Worm (Caenorhabditis elegans): ENCODE data around the gene Y53C12A.11.
A peak's percentile ranks its signal among the peaks of the same experiment; 100 is the strongest.

Y53C12A.11 gene

DNA sequence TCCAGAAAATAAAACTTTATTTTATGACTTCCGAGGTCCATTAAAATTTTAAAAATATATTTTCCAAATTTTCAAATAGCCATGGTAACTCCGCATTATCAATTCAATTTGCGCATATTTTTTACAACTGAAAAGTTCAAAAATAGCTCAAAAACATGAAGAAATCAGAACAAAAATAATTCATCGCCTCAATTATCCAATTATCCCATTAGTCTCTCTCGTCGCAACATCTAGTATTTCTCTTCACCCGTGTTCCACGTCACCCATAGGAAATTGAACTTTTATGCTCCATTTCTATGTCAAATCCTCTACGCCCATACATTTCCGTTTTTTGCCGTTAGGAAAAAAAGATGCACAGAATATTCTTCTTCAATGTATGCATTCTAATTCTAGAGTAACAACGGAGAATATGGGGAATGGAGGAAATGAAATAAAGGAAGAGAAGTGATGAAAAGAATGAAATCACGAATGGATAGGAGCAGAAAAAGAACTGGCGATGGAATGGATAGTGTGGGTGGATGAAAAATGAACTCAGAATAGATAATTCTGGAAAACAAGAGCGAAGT, 28.3 kb downstream of the Y53C12A.11 start:
- TF ChIP-seq ctbp-1 (GFP tag; IDR thresholded peaks at IDR 0.05) (peak; percentile 64), fkh-10 (GFP tag; optimal IDR thresholded peaks at IDR 0.05) (peak; percentile 89), ces-1 (GFP tag; optimal IDR thresholded peaks at IDR 0.05) (peak; percentile 73), lin-39 (tag; optimal IDR thresholded peaks at IDR 0.05) (no peak), lsy-2 (tag; optimal IDR thresholded peaks at IDR 0.05) (peak in 1 of 2 experiments; percentile 12)

DNA sequence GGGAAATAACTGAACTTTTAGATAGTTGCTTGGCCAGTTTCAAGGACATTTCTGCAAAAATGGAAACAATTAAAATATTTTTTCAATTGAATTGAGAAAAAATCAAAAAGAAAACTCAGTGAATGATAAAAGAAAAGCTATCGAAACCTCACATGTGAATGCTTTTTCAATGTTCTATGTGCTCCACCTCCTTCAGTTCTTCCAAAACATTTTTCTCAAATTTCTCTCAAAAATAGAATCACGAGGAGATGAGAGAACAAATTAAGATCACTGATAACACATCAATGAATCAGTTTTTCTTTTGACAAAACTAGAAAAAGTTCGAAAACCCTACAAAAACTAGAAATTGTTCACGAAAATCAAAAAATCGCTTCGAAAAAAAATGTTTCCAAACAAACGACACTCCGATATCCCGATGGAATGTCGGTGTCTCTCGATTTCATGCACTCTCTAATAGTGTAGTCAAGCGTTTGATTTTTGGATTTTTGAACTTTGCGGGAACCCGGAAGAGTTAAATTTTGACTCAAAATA, 31.8 kb downstream of the Y53C12A.11 start, which contains the start of gene ZK1320.9:
Gene ZK1320.9, minus strand, starts transcription at position 51 of the 531 bp plus-strand sequence.
- TF ChIP-seq F26F4.8 (GFP tag; conservative IDR thresholded peaks at IDR 0.05) (no peak), lin-29 (GFP tag; IDR thresholded peaks at IDR 0.05) (no peak), ama-1 (optimal IDR thresholded peaks at IDR 0.05) (no peak), hlh-30 (tag; optimal IDR thresholded peaks at IDR 0.05; ENCODE audit: insufficient read depth) (peak; percentile 48), madf-5 (GFP tag; IDR thresholded peaks at IDR 0.05) (no peak), zip-11 (GFP tag; IDR thresholded peaks at IDR 0.05) (no peak), Y48G9A.11 (GFP tag; IDR thresholded peaks at IDR 0.05) (peak; percentile 52; the same call in 1 of the 2 replicates), unc-130 (GFP tag; optimal IDR thresholded peaks at IDR 0.05) (no peak), F10B5.3 (tag; optimal IDR thresholded peaks at IDR 0.05) (no peak), nhr-10 (tag; optimal IDR thresholded peaks at IDR 0.05) (peak; percentile 9), D1046.2 (GFP tag; IDR thresholded peaks at IDR 0.05) (no peak), pha-4 (GFP tag; IDR thresholded peaks at IDR 0.05) (no peak), pha-4 (tag; optimal IDR thresholded peaks at IDR 0.05) (peak; percentile 24), aly-2 (tag; optimal IDR thresholded peaks at IDR 0.05) (no peak), gei-8 (GFP tag; optimal IDR thresholded peaks at IDR 0.05) (no peak), nhr-102 (tag; optimal IDR thresholded peaks at IDR 0.05) (no peak), Y5F2A.4 (GFP tag; optimal IDR thresholded peaks at IDR 0.05) (no peak), daf-19 (GFP tag; conservative IDR thresholded peaks at IDR 0.05) (no peak), F49E8.2 (tag; optimal IDR thresholded peaks at IDR 0.05; ENCODE audit: borderline replicate concordance) (no peak), dmd-8 (GFP tag; IDR thresholded peaks at IDR 0.05) (no peak), mdl-1 (tag; optimal IDR thresholded peaks at IDR 0.05) (peak in 1 of 2 experiments; percentile 41), fkh-10 (GFP tag; optimal IDR thresholded peaks at IDR 0.05) (no peak), ces-1 (GFP tag; optimal IDR thresholded peaks at IDR 0.05) (no peak), nhr-42 (GFP tag; IDR thresholded peaks at IDR 0.05) (no peak), snpc-4 (tag; optimal IDR thresholded peaks at IDR 0.05) (no peak), Y75B8A.6 (GFP tag; IDR thresholded peaks at IDR 0.05) (no peak), nhr-11 (tag; optimal IDR thresholded peaks at IDR 0.05) (peak; percentile 75), ztf-7 (tag; optimal IDR thresholded peaks at IDR 0.05) (no peak), ceh-28 (tag; optimal IDR thresholded peaks at IDR 0.05) (no peak), hif-1 (tag; optimal IDR thresholded peaks at IDR 0.05) (no peak), ceh-20 (GFP tag; IDR thresholded peaks at IDR 0.05) (no peak), ceh-82 (tag; optimal IDR thresholded peaks at IDR 0.05) (no peak), arid-1 (GFP tag; conservative IDR thresholded peaks at IDR 0.05) (no peak), unc-39 (tag; optimal IDR thresholded peaks at IDR 0.05) (no peak), madf-9 (GFP tag; conservative IDR thresholded peaks at IDR 0.05) (no peak), zag-1 (tag; optimal IDR thresholded peaks at IDR 0.05) (no peak), mdt-29 (GFP tag; IDR thresholded peaks at IDR 0.05) (no peak), lin-1 (GFP tag; IDR thresholded peaks at IDR 0.05) (no peak), fos-1 (tag; optimal IDR thresholded peaks at IDR 0.05) (no peak), cey-2 (tag; optimal IDR thresholded peaks at IDR 0.05; ENCODE audit: borderline replicate concordance, insufficient read depth) (no peak), jun-1 (tag; optimal IDR thresholded peaks at IDR 0.05) (no peak), nhr-237 (tag; optimal IDR thresholded peaks at IDR 0.05) (no peak), skn-1 (tag; optimal IDR thresholded peaks at IDR 0.05) (no peak), ZK337.2 (GFP tag; IDR thresholded peaks at IDR 0.05) (no peak), ZK546.5 (tag; optimal IDR thresholded peaks at IDR 0.05) (no peak), lin-38 (GFP tag; IDR thresholded peaks at IDR 0.05) (no peak)

Measured in whole organism, L4 larva.